Fruit fly (Drosophila melanogaster) whole organism: Measurements from ENCODE around the gene Pfrx.

Source experiments
- CG8478 ChIP-seq: fragments of >200 bp; optimal IDR thresholded peaks from 2 replicates; lab custom pipeline; 2018; ENCODE audit warnings: inconsistent platforms
- Dll ChIP-seq: fragments of >200 bp; optimal IDR thresholded peaks from 2 replicates; lab custom pipeline; 2017
- EcR ChIP-seq, 2 experiments: fragments of >200 bp; optimal IDR thresholded peaks; 2 replicates each; lab custom pipeline; 2017; ENCODE audit warnings: missing biosample characterization in 2 of 2, missing genetic modification characterization in 2 of 2, missing genetic modification reagents in 2 of 2
- psq ChIP-seq: fragments of >200 bp; optimal IDR thresholded peaks from 2 replicates; lab custom pipeline; 2017

DNA sequence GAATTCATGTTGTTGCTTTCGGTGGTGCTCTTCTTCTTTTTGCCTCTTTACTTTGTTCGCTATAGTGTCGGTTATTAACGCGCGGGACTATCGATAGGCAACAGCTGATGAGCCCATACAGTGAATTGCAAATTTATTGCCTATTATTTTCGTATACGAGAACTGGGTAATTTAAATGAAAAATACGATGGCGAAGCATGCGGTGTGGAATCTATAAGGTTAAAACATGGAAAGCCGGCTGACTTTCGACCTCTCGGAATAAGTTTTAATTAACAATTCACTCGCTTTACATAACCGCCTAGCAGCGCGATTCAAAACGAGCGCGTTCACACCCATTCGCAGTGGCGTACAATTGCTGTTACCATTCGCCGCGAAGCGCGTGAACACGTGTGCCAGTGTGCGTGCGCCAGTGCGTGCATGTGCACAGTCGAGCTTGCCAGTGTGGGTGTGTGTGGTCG lies 15.4 kb upstream of the Pfrx start, which contains the start of the genes Naa15-16 and mRpS14:
- TF ChIP-seq psq (no peak), EcR (GFP tag; optimal IDR thresholded peaks at IDR 0.05; lab: Kevin White, UChicago) (no peak), Dll (lab: Kevin White, UChicago) (no peak), CG8478 (no peak)
